Fruit fly (Drosophila melanogaster) whole organism, embryonic: ENCODE results near the gene kud.
A peak's percentile ranks its signal among the peaks of the same experiment; 100 is the strongest.

ENCODE experiments used
- CG10209 ChIP-seq: fragments of 200-800 bp; sonication (Bioruptor generic); optimal IDR thresholded peaks from 3 replicates; lab custom pipeline; 2017; ENCODE audit warnings: missing biosample characterization, mild to moderate bottlenecking, missing genetic modification characterization, missing genetic modification reagents
- CG10431 ChIP-seq: fragments of 200-800 bp; sonication (Bioruptor generic); optimal IDR thresholded peaks from 3 replicates; lab custom pipeline; 2018; ENCODE audit warnings: missing biosample characterization, mild to moderate bottlenecking, missing genetic modification characterization
- CG11696 ChIP-seq: fragments of 200-800 bp; sonication (Bioruptor generic); IDR thresholded peaks from 2 replicates; pipeline ENCODE4 v1.3.6; 2022; ENCODE audit warnings: missing biosample characterization, missing genetic modification characterization
- CG12942 ChIP-seq: fragments of 200-800 bp; sonication (Bioruptor generic); optimal IDR thresholded peaks from 3 replicates; lab custom pipeline; 2016; ENCODE audit warnings: missing biosample characterization, missing genetic modification characterization
- CG1603 ChIP-seq: fragments of 200-800 bp; sonication (Bioruptor generic); optimal IDR thresholded peaks from 2 replicates; lab custom pipeline; 2019; ENCODE audit warnings: missing biosample characterization, mild to moderate bottlenecking, missing genetic modification characterization, moderate library complexity
- CG31365 ChIP-seq: fragments of 200-800 bp; sonication (Bioruptor generic); optimal IDR thresholded peaks from 2 replicates; lab custom pipeline; 2018; ENCODE audit warnings: missing biosample characterization, mild to moderate bottlenecking, missing genetic modification characterization
- CG4424 ChIP-seq: fragments of 200-800 bp; sonication (Bioruptor generic); optimal IDR thresholded peaks from 3 replicates; lab custom pipeline; 2016; ENCODE audit warnings: missing biosample characterization, missing genetic modification characterization
- CG8388 ChIP-seq: fragments of 200-800 bp; sonication (Bioruptor generic); optimal IDR thresholded peaks from 2 replicates; lab custom pipeline; 2019; ENCODE audit warnings: missing biosample characterization, mild to moderate bottlenecking, missing genetic modification characterization, moderate library complexity
- CTCF ChIP-seq: fragments of 200-800 bp; sonication (Bioruptor generic); optimal IDR thresholded peaks from 2 replicates; lab custom pipeline; 2017; ENCODE audit warnings: missing biosample characterization, mild to moderate bottlenecking, missing genetic modification characterization, moderate library complexity
- CoRest ChIP-seq: fragments of 200-800 bp; sonication (Bioruptor generic); optimal IDR thresholded peaks from 3 replicates; lab custom pipeline; 2018; ENCODE audit warnings: missing biosample characterization, mild to moderate bottlenecking, missing genetic modification characterization, moderate library complexity
- Dip2 ChIP-seq: fragments of 200-800 bp; sonication (Bioruptor generic); IDR thresholded peaks from 2 replicates; pipeline ENCODE4 v1.3.6; 2022; ENCODE audit warnings: missing biosample characterization, missing genetic modification characterization
- Dp ChIP-seq: fragments of 200-800 bp; sonication (Bioruptor generic); optimal IDR thresholded peaks from 2 replicates; lab custom pipeline; 2018; ENCODE audit warnings: missing biosample characterization, mild to moderate bottlenecking, missing genetic modification characterization, moderate library complexity
- E2f2 ChIP-seq: fragments of 200-800 bp; sonication (Bioruptor generic); IDR thresholded peaks from 2 replicates; pipeline ENCODE4 v1.3.6; 2022; ENCODE audit warnings: missing biosample characterization, missing genetic modification characterization
- Ets97D ChIP-seq: fragments of 200-800 bp; sonication (Bioruptor generic); optimal IDR thresholded peaks from 3 replicates; lab custom pipeline; 2016; ENCODE audit warnings: missing biosample characterization, missing genetic modification characterization
- Hey ChIP-seq: fragments of 200-800 bp; sonication (Bioruptor generic); optimal IDR thresholded peaks from 3 replicates; lab custom pipeline; 2018; ENCODE audit warnings: missing biosample characterization, mild to moderate bottlenecking, missing genetic modification characterization
- HmgZ ChIP-seq: fragments of 200-800 bp; sonication (Bioruptor generic); optimal IDR thresholded peaks from 2 replicates; lab custom pipeline; 2018; ENCODE audit warnings: missing biosample characterization, mild to moderate bottlenecking, missing genetic modification characterization
- Lhr ChIP-seq: fragments of 200-800 bp; sonication (Bioruptor generic); optimal IDR thresholded peaks from 3 replicates; lab custom pipeline; 2017; ENCODE audit warnings: mild to moderate bottlenecking, missing biosample characterization, missing genetic modification reagents, missing genetic modification characterization
- MBD-R2 ChIP-seq: fragments of 200-800 bp; sonication (Bioruptor generic); IDR thresholded peaks from 2 replicates; pipeline ENCODE4 v1.3.6; 2022; ENCODE audit warnings: missing biosample characterization, missing genetic modification characterization
- MESR4 ChIP-seq: fragments of 200-800 bp; sonication (Bioruptor generic); optimal IDR thresholded peaks from 2 replicates; lab custom pipeline; 2018; ENCODE audit warnings: missing biosample characterization, mild to moderate bottlenecking, missing genetic modification characterization, moderate library complexity
- Myb ChIP-seq: fragments of 200-800 bp; sonication (Bioruptor generic); optimal IDR thresholded peaks from 2 replicates; lab custom pipeline; 2016; ENCODE audit warnings: missing biosample characterization, missing genetic modification characterization
- NC2α ChIP-seq: fragments of 200-800 bp; sonication (Bioruptor generic); optimal IDR thresholded peaks from 2 replicates; lab custom pipeline; 2016; ENCODE audit warnings: missing biosample characterization, missing genetic modification characterization
- Pdp1 ChIP-seq, 2 experiments: fragments of 200-800 bp; sonication (Bioruptor generic); optimal IDR thresholded peaks; 3 replicates each; lab custom pipeline; 2016; ENCODE audit warnings: missing biosample characterization in 2 of 2, missing genetic modification characterization in 2 of 2, mild to moderate bottlenecking in 1 of 2, moderate library complexity in 1 of 2
- Poxn ChIP-seq: fragments of 200-800 bp; sonication (Bioruptor generic); IDR thresholded peaks from 2 replicates; pipeline ENCODE4 v1.3.6; 2022; ENCODE audit warnings: missing biosample characterization, missing genetic modification characterization
- Rx ChIP-seq: fragments of 200-800 bp; sonication (Bioruptor generic); IDR thresholded peaks from 2 replicates; pipeline ENCODE4 v1.3.6; 2022; ENCODE audit warnings: missing biosample characterization, missing genetic modification characterization
- Scr ChIP-seq: fragments of 200-800 bp; sonication (Bioruptor generic); IDR thresholded peaks from 2 replicates; pipeline ENCODE4 v1.3.6; 2022; ENCODE audit warnings: missing biosample characterization, missing genetic modification characterization; ENCODE audit not compliant: partially characterized antibody
- Sin3A ChIP-seq: fragments of >200 bp; optimal IDR thresholded peaks from 2 replicates; lab custom pipeline; 2018
- Sry-δ ChIP-seq: fragments of 200-800 bp; sonication (Bioruptor generic); optimal IDR thresholded peaks from 2 replicates; lab custom pipeline; 2016; ENCODE audit warnings: missing biosample characterization, missing genetic modification characterization
- YL-1 ChIP-seq: fragments of 200-800 bp; sonication (Bioruptor generic); optimal IDR thresholded peaks from 3 replicates; lab custom pipeline; 2017; ENCODE audit warnings: missing biosample characterization, mild to moderate bottlenecking, missing genetic modification characterization
- ato ChIP-seq: fragments of 200-800 bp; sonication (Bioruptor generic); IDR thresholded peaks from 2 replicates; pipeline ENCODE4 v1.3.6; 2022; ENCODE audit warnings: missing biosample characterization, missing genetic modification characterization; ENCODE audit not compliant: partially characterized antibody
- az2 ChIP-seq: fragments of 200-800 bp; sonication (Bioruptor generic); optimal IDR thresholded peaks from 3 replicates; lab custom pipeline; 2016; ENCODE audit warnings: missing biosample characterization, missing genetic modification characterization
- dmrt99B ChIP-seq: fragments of 200-800 bp; sonication (Bioruptor generic); optimal IDR thresholded peaks from 2 replicates; lab custom pipeline; 2018; ENCODE audit warnings: missing biosample characterization, mild to moderate bottlenecking, missing genetic modification characterization, moderate library complexity
- ems ChIP-seq: fragments of 200-800 bp; sonication (Bioruptor generic); optimal IDR thresholded peaks from 3 replicates; lab custom pipeline; 2016; ENCODE audit warnings: missing biosample characterization, missing genetic modification characterization
- ftz-f1 ChIP-seq: fragments of 200-800 bp; sonication (Bioruptor generic); optimal IDR thresholded peaks from 2 replicates; lab custom pipeline; 2016; ENCODE audit warnings: missing biosample characterization, missing genetic modification characterization
- gce ChIP-seq: fragments of 200-800 bp; sonication (Bioruptor generic); IDR thresholded peaks from 3 replicates; pipeline ENCODE4 v1.3.6; 2022; ENCODE audit warnings: missing biosample characterization, missing genetic modification characterization
- gcm2 ChIP-seq: fragments of 200-800 bp; sonication (Bioruptor generic); optimal IDR thresholded peaks from 2 replicates; lab custom pipeline; 2016; ENCODE audit warnings: missing biosample characterization, missing genetic modification characterization
- gfzf ChIP-seq: fragments of 200-800 bp; sonication (Bioruptor generic); optimal IDR thresholded peaks from 2 replicates; lab custom pipeline; 2016; ENCODE audit warnings: missing biosample characterization, mild to moderate bottlenecking, missing genetic modification characterization, moderate library complexity
- hbn ChIP-seq: fragments of 200-800 bp; sonication (Bioruptor generic); IDR thresholded peaks from 2 replicates; pipeline ENCODE4 v1.3.6; 2022; ENCODE audit warnings: missing biosample characterization, missing genetic modification characterization; ENCODE audit not compliant: partially characterized antibody
- kay ChIP-seq: fragments of 200-800 bp; sonication (Bioruptor generic); optimal IDR thresholded peaks from 2 replicates; lab custom pipeline; 2016; ENCODE audit warnings: missing biosample characterization, missing genetic modification characterization
- pb ChIP-seq: fragments of 200-800 bp; sonication (Bioruptor generic); optimal IDR thresholded peaks from 3 replicates; lab custom pipeline; 2016; ENCODE audit warnings: missing biosample characterization, missing genetic modification characterization
- phol ChIP-seq: fragments of 200-800 bp; sonication (Bioruptor generic); optimal IDR thresholded peaks from 3 replicates; lab custom pipeline; 2018; ENCODE audit warnings: missing biosample characterization, mild to moderate bottlenecking, missing genetic modification characterization, moderate library complexity
- ranshi ChIP-seq: fragments of 200-800 bp; sonication (Bioruptor generic); IDR thresholded peaks from 2 replicates; pipeline ENCODE4 v1.3.6; 2022; ENCODE audit warnings: missing biosample characterization, missing genetic modification characterization
- salm ChIP-seq: fragments of 200-800 bp; sonication (Bioruptor generic); optimal IDR thresholded peaks from 2 replicates; lab custom pipeline; 2018; ENCODE audit warnings: missing biosample characterization, mild to moderate bottlenecking, missing genetic modification characterization
- sob ChIP-seq: fragments of 200-800 bp; sonication (Bioruptor generic); IDR thresholded peaks from 2 replicates; pipeline ENCODE4 v1.3.6; 2022; ENCODE audit warnings: missing biosample characterization, missing genetic modification characterization
- sqz ChIP-seq: fragments of 200-800 bp; sonication (Bioruptor generic); optimal IDR thresholded peaks from 3 replicates; lab custom pipeline; 2018; ENCODE audit warnings: missing biosample characterization, mild to moderate bottlenecking, missing genetic modification characterization
- stwl ChIP-seq: fragments of 200-800 bp; sonication (Bioruptor generic); optimal IDR thresholded peaks from 3 replicates; lab custom pipeline; 2018; ENCODE audit warnings: missing biosample characterization, mild to moderate bottlenecking, missing genetic modification characterization, moderate library complexity
- trh ChIP-seq: fragments of 200-800 bp; sonication (Bioruptor generic); optimal IDR thresholded peaks from 2 replicates; lab custom pipeline; 2016; ENCODE audit warnings: missing biosample characterization, missing genetic modification characterization
- z ChIP-seq: fragments of 200-800 bp; sonication (Bioruptor generic); IDR thresholded peaks from 3 replicates; pipeline ENCODE4 v1.3.6; 2022; ENCODE audit warnings: missing biosample characterization, missing genetic modification characterization
- zen ChIP-seq: fragments of 200-800 bp; sonication (Bioruptor generic); optimal IDR thresholded peaks from 3 replicates; lab custom pipeline; 2018; ENCODE audit warnings: missing biosample characterization, mild to moderate bottlenecking, missing genetic modification characterization, moderate library complexity
- zfh1 ChIP-seq: fragments of 200-800 bp; sonication (Bioruptor generic); IDR thresholded peaks from 3 replicates; pipeline ENCODE4 v1.3.6; 2022; ENCODE audit warnings: missing biosample characterization, missing genetic modification characterization

kud gene

DNA sequence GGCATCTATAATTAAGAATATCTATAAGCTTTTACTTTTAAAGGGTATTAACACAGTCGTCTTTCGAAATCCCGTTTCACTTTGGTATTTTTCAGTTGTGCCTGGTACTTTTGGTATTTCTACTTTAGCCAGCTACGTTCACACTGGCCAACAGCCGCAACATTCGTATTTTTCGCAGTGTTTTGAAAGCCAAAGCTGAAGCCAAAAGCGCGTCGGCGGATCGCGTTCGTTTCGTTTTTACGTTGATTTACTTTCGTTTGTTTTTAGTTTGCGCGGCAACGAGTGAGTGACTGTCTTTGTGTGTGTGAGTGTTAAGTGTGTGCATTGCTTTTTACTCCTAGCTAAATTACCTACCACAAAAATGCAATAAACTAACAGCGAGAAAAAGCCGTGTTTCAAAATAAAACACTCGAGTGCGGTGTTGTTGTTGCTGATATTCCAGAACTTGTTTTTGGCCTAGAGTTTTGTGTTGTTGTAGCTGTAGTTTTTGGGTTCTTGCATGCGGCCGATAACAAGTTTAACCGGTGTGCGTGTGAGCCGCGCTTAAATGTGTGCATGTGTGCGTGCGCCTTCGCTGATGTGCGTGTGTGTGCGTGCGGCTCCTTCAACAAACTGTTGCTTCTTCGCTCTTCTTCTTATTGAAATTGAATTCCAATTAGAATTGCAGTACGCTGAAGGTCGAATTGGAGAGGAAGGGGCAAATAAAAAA, 20.5 kb upstream of the kud start, which contains the start of gene Lmpt (continued):
- TF ChIP-seq ato (GFP tag; lab: Robert Waterston, UW), result no peak
- TF ChIP-seq zen (tag; lab: Kevin White, UChicago), result peak; percentile 5
- peak; percentile 92 for TF ChIP-seq Myb (GFP tag; lab: Kevin White, UChicago)
- no peak for TF ChIP-seq dmrt99B (tag; lab: Kevin White, UChicago)
- TF ChIP-seq Poxn (GFP tag; lab: Robert Waterston, UW), result no peak
- TF ChIP-seq CoRest (tag; lab: Kevin White, UChicago), result peak; percentile 5
- peak; percentile 1 for TF ChIP-seq phol (tag; lab: Kevin White, UChicago)

- peak; percentile 5 for TF ChIP-seq HmgZ (tag; lab: Kevin White, UChicago)
- peak; percentile 19 for TF ChIP-seq phol (tag; lab: Kevin White, UChicago)
- no peak for TF ChIP-seq ranshi (GFP tag; lab: Robert Waterston, UW)
- TF ChIP-seq sqz (GFP tag; lab: Kevin White, UChicago), result peak; percentile 87
- no peak for TF ChIP-seq CG10431 (GFP tag; lab: Kevin White, UChicago)
- no peak for TF ChIP-seq trh (GFP tag; lab: Kevin White, UChicago)
- peak; percentile 10 for TF ChIP-seq CTCF (GFP tag; lab: Kevin White, UChicago)
- no peak for TF ChIP-seq kay
- TF ChIP-seq CG12942, result no peak
- TF ChIP-seq CG8388, result no peak
- no peak for TF ChIP-seq Rx (GFP tag; lab: Robert Waterston, UW)
- peak; percentile 13 for TF ChIP-seq Sry-δ (GFP tag; lab: Kevin White, UChicago)
- no peak for TF ChIP-seq gcm2 (GFP tag; lab: Kevin White, UChicago)
- no peak for TF ChIP-seq az2
- TF ChIP-seq Hey, result no peak
- TF ChIP-seq stwl, result peak; percentile 78
- no peak for TF ChIP-seq NC2α (GFP tag; lab: Kevin White, UChicago)
- peak; percentile 41; the same call in 1 of the 2 replicates for TF ChIP-seq hbn (GFP tag; lab: Robert Waterston, UW)
- no peak for TF ChIP-seq z (GFP tag; lab: Robert Waterston, UW)
- no peak for TF ChIP-seq zfh1 (GFP tag; lab: Robert Waterston, UW)
- no peak for TF ChIP-seq CG10209 (GFP tag; lab: Kevin White, UChicago)
- no peak for TF ChIP-seq CG11696 (GFP tag; lab: Robert Waterston, UW)
- TF ChIP-seq Myb (GFP tag; lab: Kevin White, UChicago), result peak; percentile 69
- peak; percentile 84 for TF ChIP-seq MESR4 (GFP tag; lab: Kevin White, UChicago)
- peak; percentile 2 for TF ChIP-seq Lhr
- no peak for TF ChIP-seq Scr (GFP tag; lab: Robert Waterston, UW)
- no peak for TF ChIP-seq pb (GFP tag; lab: Kevin White, UChicago)
- no peak for TF ChIP-seq Dip2 (GFP tag; lab: Robert Waterston, UW)
- peak; percentile 91 for TF ChIP-seq E2f2 (GFP tag; lab: Robert Waterston, UW)
- peak; percentile 94 for TF ChIP-seq Dp (GFP tag; lab: Kevin White, UChicago)
- TF ChIP-seq YL-1 (GFP tag; lab: Kevin White, UChicago), result peak; percentile 12
- peak; percentile 84 for TF ChIP-seq MBD-R2
- TF ChIP-seq gce (GFP tag; lab: Robert Waterston, UW), result no peak
- TF ChIP-seq ems (GFP tag; lab: Kevin White, UChicago), result peak; percentile 9
- 0 out of 2 replicates have a peak, but pooled peaks have one; percentile 27 for TF ChIP-seq sob (GFP tag; lab: Robert Waterston, UW)
- TF ChIP-seq CG4424, result no peak
- peak; percentile 47 for TF ChIP-seq CG1603 (tag; lab: Kevin White, UChicago)
- TF ChIP-seq gfzf (GFP tag; lab: Kevin White, UChicago), result peak; percentile 26
- TF ChIP-seq Pdp1 (GFP tag; optimal IDR thresholded peaks at IDR 0.05; lab: Kevin White, UChicago), result peak in 1 of 2 experiments; percentile 25
- no peak for TF ChIP-seq ftz-f1 (GFP tag; lab: Kevin White, UChicago)
- TF ChIP-seq CG31365 (tag; lab: Kevin White, UChicago), result no peak
- TF ChIP-seq salm (tag; lab: Kevin White, UChicago), result no peak
- TF ChIP-seq Sin3A, result peak; percentile 10
- TF ChIP-seq Ets97D (GFP tag; lab: Kevin White, UChicago), result peak; percentile 37
These were observed 18.2 kb upstream of the kud start, which contains the start of gene CG9951 for dm6 chr3L:16862958-16863357. Gene CG9951 (plus strand): TSS chr3L:16863164.
